Fruit fly (Drosophila melanogaster): ENCODE data around the gene Polr2I.

Polr2I gene

dm6 chr3R:14326250-14327112 lies 17.6 kb downstream of the Polr2I start, which contains the start of the genes Afti and ATPsynE:
Gene Afti (minus strand): TSS chr3R:14326689.
Gene ATPsynE (plus strand): TSS chr3R:14326947.
- TF ChIP-seq usp (GFP tag; optimal IDR thresholded peaks at IDR 0.05): no peak
- peak; percentile 68 for TF ChIP-seq CG8478 (optimal IDR thresholded peaks at IDR 0.05)

dm6 chr3R:14327113-14327466 lies 18.2 kb downstream of the Polr2I start:
- TF ChIP-seq EcR (GFP tag; optimal IDR thresholded peaks at IDR 0.05) (no peak), psq (optimal IDR thresholded peaks at IDR 0.05) (no peak), CG8478 (optimal IDR thresholded peaks at IDR 0.05) (no peak), pan (optimal IDR thresholded peaks at IDR 0.05) (no peak), usp (GFP tag; optimal IDR thresholded peaks at IDR 0.05) (no peak), Dll (optimal IDR thresholded peaks at IDR 0.05) (no peak)

- TF ChIP-seq CG8478 (optimal IDR thresholded peaks at IDR 0.05) (no peak), pan (optimal IDR thresholded peaks at IDR 0.05) (no peak), psq (optimal IDR thresholded peaks at IDR 0.05) (no peak), Dll (optimal IDR thresholded peaks at IDR 0.05) (no peak), EcR (GFP tag; optimal IDR thresholded peaks at IDR 0.05) (no peak), usp (GFP tag; optimal IDR thresholded peaks at IDR 0.05) (no peak)
Measured at dm6 chr3R:14327472-14328104, 18.7 kb downstream of the Polr2I start, which contains the start of gene spn-B. Gene spn-B (plus strand): TSS chr3R:14328051.

- TF ChIP-seq Dll (optimal IDR thresholded peaks at IDR 0.05) (no peak), usp (GFP tag; optimal IDR thresholded peaks at IDR 0.05) (no peak), pan (optimal IDR thresholded peaks at IDR 0.05) (no peak), CG8478 (optimal IDR thresholded peaks at IDR 0.05) (no peak), EcR (GFP tag; optimal IDR thresholded peaks at IDR 0.05) (no peak), psq (optimal IDR thresholded peaks at IDR 0.05) (no peak)
Measured at dm6 chr3R:14329549-14329948, 20.7 kb downstream of the Polr2I start.

dm6 chr3R:14330654-14331053 lies 21.8 kb downstream of the Polr2I start:
- TF ChIP-seq CG8478 (optimal IDR thresholded peaks at IDR 0.05) (no peak), Dll (optimal IDR thresholded peaks at IDR 0.05) (no peak), EcR (GFP tag; optimal IDR thresholded peaks at IDR 0.05) (no peak), usp (GFP tag; optimal IDR thresholded peaks at IDR 0.05) (no peak), pan (optimal IDR thresholded peaks at IDR 0.05) (no peak), psq (optimal IDR thresholded peaks at IDR 0.05) (no peak)

- no peak for TF ChIP-seq Dll (optimal IDR thresholded peaks at IDR 0.05)
- TF ChIP-seq CG8478 (optimal IDR thresholded peaks at IDR 0.05): no peak
Measured at dm6 chr3R:14331474-14331873, 22.6 kb downstream of the Polr2I start.

dm6 chr3R:14332735-14333134 lies 23.8 kb downstream of the Polr2I start:
- TF ChIP-seq CG8478 (optimal IDR thresholded peaks at IDR 0.05) (no peak), EcR (GFP tag; optimal IDR thresholded peaks at IDR 0.05) (no peak), Dll (optimal IDR thresholded peaks at IDR 0.05) (no peak), usp (GFP tag; optimal IDR thresholded peaks at IDR 0.05) (no peak), psq (optimal IDR thresholded peaks at IDR 0.05) (no peak)

- TF ChIP-seq pan (optimal IDR thresholded peaks at IDR 0.05) (no peak), EcR (GFP tag; optimal IDR thresholded peaks at IDR 0.05) (no peak), Dll (optimal IDR thresholded peaks at IDR 0.05) (no peak), psq (optimal IDR thresholded peaks at IDR 0.05) (no peak), CG8478 (optimal IDR thresholded peaks at IDR 0.05) (no peak), usp (GFP tag; optimal IDR thresholded peaks at IDR 0.05) (no peak)
Measured at dm6 chr3R:14335504-14335903, 26.6 kb downstream of the Polr2I start.

dm6 chr3R:14344767-14345166 lies 35.9 kb downstream of the Polr2I start:
- TF ChIP-seq usp (GFP tag; optimal IDR thresholded peaks at IDR 0.05) (no peak), CG8478 (optimal IDR thresholded peaks at IDR 0.05) (no peak), pan (optimal IDR thresholded peaks at IDR 0.05) (no peak), Dll (optimal IDR thresholded peaks at IDR 0.05) (no peak), EcR (GFP tag; optimal IDR thresholded peaks at IDR 0.05) (no peak)

- TF ChIP-seq pan (optimal IDR thresholded peaks at IDR 0.05) (no peak), Dll (optimal IDR thresholded peaks at IDR 0.05) (peak; percentile 26)
Measured at dm6 chr3R:14346838-14347745, 38.2 kb downstream of the Polr2I start.

dm6 chr3R:14348480-14348879 lies 39.6 kb downstream of the Polr2I start:
- TF ChIP-seq EcR (GFP tag; optimal IDR thresholded peaks at IDR 0.05) (no peak), psq (optimal IDR thresholded peaks at IDR 0.05) (no peak), Dll (optimal IDR thresholded peaks at IDR 0.05) (no peak), pan (optimal IDR thresholded peaks at IDR 0.05) (no peak), CG8478 (optimal IDR thresholded peaks at IDR 0.05) (no peak), usp (GFP tag; optimal IDR thresholded peaks at IDR 0.05) (no peak)

dm6 chr3R:14351418-14351817 lies 42.5 kb downstream of the Polr2I start:
- TF ChIP-seq CG8478 (optimal IDR thresholded peaks at IDR 0.05) (no peak), Dll (optimal IDR thresholded peaks at IDR 0.05) (no peak), usp (GFP tag; optimal IDR thresholded peaks at IDR 0.05) (no peak), psq (optimal IDR thresholded peaks at IDR 0.05) (no peak), EcR (GFP tag; optimal IDR thresholded peaks at IDR 0.05) (no peak), pan (optimal IDR thresholded peaks at IDR 0.05) (no peak)

Data from whole organism.